Fruit fly (Drosophila melanogaster) whole organism, embryonic: ENCODE results near the gene kin17.
A peak's percentile ranks its signal among the peaks of the same experiment; 100 is the strongest.

Experiments
- CG10267 ChIP-seq: fragments of 200-800 bp; sonication (Bioruptor generic); optimal IDR thresholded peaks from 2 replicates; lab custom pipeline; 2018; ENCODE audit warnings: missing biosample characterization, mild to moderate bottlenecking, missing genetic modification characterization, moderate library complexity
- CG10431 ChIP-seq: fragments of 200-800 bp; sonication (Bioruptor generic); optimal IDR thresholded peaks from 3 replicates; lab custom pipeline; 2018; ENCODE audit warnings: missing biosample characterization, mild to moderate bottlenecking, missing genetic modification characterization
- CG12391 ChIP-seq: fragments of 200-800 bp; sonication (Bioruptor generic); optimal IDR thresholded peaks from 3 replicates; lab custom pipeline; 2018; ENCODE audit warnings: missing biosample characterization, mild to moderate bottlenecking, missing genetic modification characterization, moderate library complexity
- CG13123 ChIP-seq: fragments of 200-800 bp; sonication (Bioruptor generic); optimal IDR thresholded peaks from 2 replicates; lab custom pipeline; 2016; ENCODE audit warnings: missing biosample characterization, missing genetic modification characterization
- CG14014 ChIP-seq: fragments of 200-800 bp; sonication (Bioruptor generic); IDR thresholded peaks from 2 replicates; pipeline ENCODE4 v1.3.6; 2022; ENCODE audit warnings: missing biosample characterization, missing genetic modification characterization
- CG15601 ChIP-seq: fragments of 200-800 bp; sonication (Bioruptor generic); optimal IDR thresholded peaks from 3 replicates; lab custom pipeline; 2019; ENCODE audit warnings: missing biosample characterization, mild to moderate bottlenecking, missing genetic modification characterization, moderate library complexity
- CG1602 ChIP-seq: fragments of 200-800 bp; sonication (Bioruptor generic); optimal IDR thresholded peaks from 3 replicates; lab custom pipeline; 2016; ENCODE audit warnings: missing biosample characterization, missing genetic modification characterization
- CG16779 ChIP-seq: fragments of 200-800 bp; sonication (Bioruptor generic); IDR thresholded peaks from 2 replicates; pipeline ENCODE4 v1.3.6; 2022; ENCODE audit warnings: missing biosample characterization, missing genetic modification characterization
- CG16815 ChIP-seq: fragments of 200-800 bp; sonication (Bioruptor generic); optimal IDR thresholded peaks from 3 replicates; lab custom pipeline; 2017; ENCODE audit warnings: missing biosample characterization, mild to moderate bottlenecking, missing genetic modification characterization
- CG17568 ChIP-seq: fragments of 200-800 bp; sonication (Bioruptor generic); optimal IDR thresholded peaks from 2 replicates; lab custom pipeline; 2018; ENCODE audit warnings: missing biosample characterization, mild to moderate bottlenecking, missing genetic modification characterization, moderate library complexity
- CG17802 ChIP-seq: fragments of 200-800 bp; sonication (Bioruptor generic); optimal IDR thresholded peaks from 2 replicates; lab custom pipeline; 2018; ENCODE audit warnings: missing biosample characterization, mild to moderate bottlenecking, missing genetic modification characterization, moderate library complexity
- CG2202 ChIP-seq: fragments of 200-800 bp; sonication (Bioruptor generic); optimal IDR thresholded peaks from 2 replicates; lab custom pipeline; 2018; ENCODE audit warnings: missing biosample characterization, mild to moderate bottlenecking, missing genetic modification characterization
- CG31224 ChIP-seq: fragments of 200-800 bp; sonication (Bioruptor generic); IDR thresholded peaks from 2 replicates; pipeline ENCODE4 v1.3.6; 2022; ENCODE audit warnings: missing biosample characterization, missing genetic modification characterization
- CG3163 ChIP-seq: fragments of 200-800 bp; sonication (Bioruptor generic); optimal IDR thresholded peaks from 3 replicates; lab custom pipeline; 2016; ENCODE audit warnings: missing biosample characterization, missing genetic modification characterization
- CG4360 ChIP-seq: fragments of 200-800 bp; sonication (Bioruptor generic); IDR thresholded peaks from 2 replicates; pipeline ENCODE4 v1.3.6; 2022; ENCODE audit warnings: missing biosample characterization, missing genetic modification characterization
- CG43689 ChIP-seq: fragments of 200-800 bp; sonication (Bioruptor generic); IDR thresholded peaks from 2 replicates; pipeline ENCODE4 v1.3.6; 2022; ENCODE audit warnings: missing biosample characterization, missing genetic modification characterization
- CG4617 ChIP-seq: fragments of 200-800 bp; sonication (Bioruptor generic); optimal IDR thresholded peaks from 3 replicates; lab custom pipeline; 2016; ENCODE audit warnings: missing biosample characterization, missing genetic modification characterization, borderline replicate concordance
- CG5245 ChIP-seq: fragments of 200-800 bp; sonication (Bioruptor generic); optimal IDR thresholded peaks from 3 replicates; lab custom pipeline; 2016; ENCODE audit warnings: missing biosample characterization, missing genetic modification characterization
- CG6689 ChIP-seq: fragments of 200-800 bp; sonication (Bioruptor generic); IDR thresholded peaks from 2 replicates; pipeline ENCODE4 v1.3.6; 2022; ENCODE audit warnings: missing biosample characterization, missing genetic modification characterization
- CG7271 ChIP-seq: fragments of 200-800 bp; sonication (Bioruptor generic); optimal IDR thresholded peaks from 2 replicates; lab custom pipeline; 2018; ENCODE audit warnings: missing biosample characterization, mild to moderate bottlenecking, missing genetic modification characterization, moderate library complexity
- CG7839 ChIP-seq: fragments of 200-800 bp; sonication (Bioruptor generic); optimal IDR thresholded peaks from 3 replicates; lab custom pipeline; 2018; ENCODE audit warnings: missing biosample characterization, mild to moderate bottlenecking, missing genetic modification characterization, moderate library complexity
- CG8478 ChIP-seq: fragments of >200 bp; optimal IDR thresholded peaks from 2 replicates; lab custom pipeline; 2018
- CG9215 ChIP-seq: fragments of 200-800 bp; sonication (Bioruptor generic); IDR thresholded peaks from 2 replicates; pipeline ENCODE4 v1.3.6; 2022; ENCODE audit warnings: missing biosample characterization, missing genetic modification characterization
- CoRest ChIP-seq: fragments of 200-800 bp; sonication (Bioruptor generic); optimal IDR thresholded peaks from 3 replicates; lab custom pipeline; 2018; ENCODE audit warnings: missing biosample characterization, mild to moderate bottlenecking, missing genetic modification characterization, moderate library complexity
- Gsc ChIP-seq: fragments of 200-800 bp; sonication (Bioruptor generic); IDR thresholded peaks from 2 replicates; pipeline ENCODE4 v1.3.6; 2022; ENCODE audit warnings: missing biosample characterization, missing genetic modification characterization
- Hand ChIP-seq: fragments of 200-800 bp; sonication (Bioruptor generic); optimal IDR thresholded peaks from 2 replicates; lab custom pipeline; 2017; ENCODE audit warnings: mild to moderate bottlenecking, missing biosample characterization, missing genetic modification reagents, missing genetic modification characterization
- Hr3 ChIP-seq: fragments of 200-800 bp; sonication (Bioruptor generic); optimal IDR thresholded peaks from 3 replicates; lab custom pipeline; 2016; ENCODE audit warnings: missing biosample characterization, missing genetic modification characterization
- Max ChIP-seq: fragments of 200-800 bp; sonication (Bioruptor generic); optimal IDR thresholded peaks from 2 replicates; lab custom pipeline; 2016; ENCODE audit warnings: missing biosample characterization, mild to moderate bottlenecking, missing genetic modification characterization
- Nf-YB ChIP-seq: fragments of 200-800 bp; sonication (Bioruptor generic); optimal IDR thresholded peaks from 3 replicates; lab custom pipeline; 2019; ENCODE audit warnings: missing biosample characterization, mild to moderate bottlenecking, missing genetic modification characterization, moderate library complexity
- Side ChIP-seq: fragments of 200-800 bp; sonication (Bioruptor generic); optimal IDR thresholded peaks from 2 replicates; lab custom pipeline; 2016; ENCODE audit warnings: missing biosample characterization, missing genetic modification characterization
- Sry-β ChIP-seq: fragments of 200-800 bp; sonication (Bioruptor generic); optimal IDR thresholded peaks from 2 replicates; lab custom pipeline; 2018; ENCODE audit warnings: missing biosample characterization, mild to moderate bottlenecking, missing genetic modification characterization, moderate library complexity
- Sry-δ ChIP-seq: fragments of 200-800 bp; sonication (Bioruptor generic); optimal IDR thresholded peaks from 2 replicates; lab custom pipeline; 2016; ENCODE audit warnings: missing biosample characterization, missing genetic modification characterization
- Vsx1 ChIP-seq: fragments of 200-800 bp; sonication (Bioruptor generic); optimal IDR thresholded peaks from 2 replicates; lab custom pipeline; 2017; ENCODE audit warnings: missing biosample characterization, mild to moderate bottlenecking, missing genetic modification characterization, missing genetic modification reagents
- bcd ChIP-seq: fragments of 200-800 bp; sonication (Bioruptor generic); optimal IDR thresholded peaks from 2 replicates; lab custom pipeline; 2017; ENCODE audit warnings: missing biosample characterization, mild to moderate bottlenecking, missing genetic modification characterization
- bsh ChIP-seq, 2 experiments: fragments of 200-800 bp; sonication (Bioruptor generic); optimal IDR thresholded peaks; 2 replicates each; lab custom pipeline; 2017 to 2018; ENCODE audit warnings: mild to moderate bottlenecking in 2 of 2, missing biosample characterization in 2 of 2, missing genetic modification characterization in 2 of 2, moderate library complexity in 1 of 2
- eve ChIP-seq, 2 experiments: fragments of >200 bp; optimal IDR thresholded peaks; 2 replicates each; lab custom pipeline; 2017; ENCODE audit warnings: missing biosample characterization in 2 of 2, missing genetic modification characterization in 2 of 2
- ftz-f1 ChIP-seq: fragments of 200-800 bp; sonication (Bioruptor generic); optimal IDR thresholded peaks from 2 replicates; lab custom pipeline; 2016; ENCODE audit warnings: missing biosample characterization, missing genetic modification characterization
- grn ChIP-seq: fragments of 200-800 bp; sonication (Bioruptor generic); optimal IDR thresholded peaks from 3 replicates; lab custom pipeline; 2017; ENCODE audit warnings: missing biosample characterization, missing genetic modification characterization
- gsb-n ChIP-seq: fragments of 200-800 bp; sonication (Bioruptor generic); optimal IDR thresholded peaks from 3 replicates; lab custom pipeline; 2018; ENCODE audit warnings: missing biosample characterization, mild to moderate bottlenecking, missing genetic modification characterization
- hbn ChIP-seq: fragments of 200-800 bp; sonication (Bioruptor generic); IDR thresholded peaks from 2 replicates; pipeline ENCODE4 v1.3.6; 2022; ENCODE audit warnings: missing biosample characterization, missing genetic modification characterization; ENCODE audit not compliant: partially characterized antibody
- nerfin-2 ChIP-seq: fragments of 200-800 bp; sonication (Bioruptor generic); IDR thresholded peaks from 2 replicates; pipeline ENCODE4 v1.3.6; 2022; ENCODE audit warnings: missing biosample characterization, missing genetic modification characterization; ENCODE audit not compliant: partially characterized antibody
- nmo ChIP-seq: fragments of 200-800 bp; sonication (Bioruptor generic); optimal IDR thresholded peaks from 2 replicates; lab custom pipeline; 2018; ENCODE audit warnings: missing biosample characterization, mild to moderate bottlenecking, missing genetic modification characterization, moderate library complexity
- pho ChIP-seq: fragments of 200-800 bp; sonication (Bioruptor generic); optimal IDR thresholded peaks from 2 replicates; lab custom pipeline; 2016; ENCODE audit warnings: missing biosample characterization, missing genetic modification characterization
- pzg ChIP-seq: fragments of 200-800 bp; sonication (Bioruptor generic); optimal IDR thresholded peaks from 3 replicates; lab custom pipeline; 2018; ENCODE audit warnings: missing biosample characterization, mild to moderate bottlenecking, missing genetic modification characterization, moderate library complexity
- ranshi ChIP-seq: fragments of 200-800 bp; sonication (Bioruptor generic); IDR thresholded peaks from 2 replicates; pipeline ENCODE4 v1.3.6; 2022; ENCODE audit warnings: missing biosample characterization, missing genetic modification characterization
- repo ChIP-seq: fragments of 200-800 bp; sonication (Bioruptor generic); optimal IDR thresholded peaks from 2 replicates; lab custom pipeline; 2016; ENCODE audit warnings: missing biosample characterization, missing genetic modification characterization
- sim ChIP-seq: fragments of 200-800 bp; sonication (Bioruptor generic); IDR thresholded peaks from 2 replicates; pipeline ENCODE4 v1.3.6; 2022; ENCODE audit warnings: missing biosample characterization, missing genetic modification characterization
- sima ChIP-seq: fragments of 200-800 bp; sonication (Bioruptor generic); optimal IDR thresholded peaks from 2 replicates; lab custom pipeline; 2016; ENCODE audit warnings: missing biosample characterization, missing genetic modification characterization
- slou ChIP-seq: fragments of 200-800 bp; sonication (Bioruptor generic); optimal IDR thresholded peaks from 3 replicates; lab custom pipeline; 2016; ENCODE audit warnings: missing biosample characterization, missing genetic modification characterization
- slp2 ChIP-seq: fragments of 200-800 bp; sonication (Bioruptor generic); optimal IDR thresholded peaks from 2 replicates; lab custom pipeline; 2016; ENCODE audit warnings: missing biosample characterization, missing genetic modification characterization
- sna ChIP-seq: fragments of 200-800 bp; sonication (Bioruptor generic); IDR thresholded peaks from 2 replicates; pipeline ENCODE4 v1.3.6; 2022; ENCODE audit warnings: missing biosample characterization, missing genetic modification characterization; ENCODE audit not compliant: partially characterized antibody
- vnd ChIP-seq: fragments of 200-800 bp; sonication (Bioruptor generic); IDR thresholded peaks from 3 replicates; pipeline ENCODE4 v1.3.6; 2022; ENCODE audit warnings: missing biosample characterization, missing genetic modification characterization; ENCODE audit not compliant: partially characterized antibody

Gene kin17

DNA sequence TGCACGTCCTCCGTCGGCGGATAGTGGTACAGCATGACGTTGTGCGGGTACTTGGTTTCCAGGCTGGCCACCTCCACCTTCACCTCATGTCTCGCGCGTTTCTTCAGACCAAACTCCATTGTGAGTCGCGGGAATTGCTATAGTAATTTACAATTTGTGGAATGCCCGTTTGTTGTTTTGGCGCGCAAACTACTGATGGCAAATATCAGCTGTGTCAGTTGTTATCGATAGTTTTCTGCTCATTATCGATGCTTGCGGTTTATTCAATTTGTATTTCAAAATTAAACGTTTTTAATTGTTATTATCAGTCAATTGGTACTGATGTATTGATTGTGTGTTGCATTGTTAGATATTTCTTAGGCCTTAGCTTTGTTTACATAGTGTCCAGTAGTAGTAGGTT, 4.8 kb downstream of the kin17 start, which contains the start of gene Prim2 (continued):
- no peak for TF ChIP-seq sim (GFP tag; lab: Robert Waterston, UW)
- no peak for TF ChIP-seq CG4617 (GFP tag; lab: Kevin White, UChicago)
- no peak for TF ChIP-seq CG16815 (GFP tag; lab: Kevin White, UChicago)
- TF ChIP-seq Nf-YB (GFP tag; lab: Kevin White, UChicago), result no peak
- no peak for TF ChIP-seq CoRest (tag; lab: Kevin White, UChicago)
- no peak for TF ChIP-seq CG5245
- TF ChIP-seq ranshi, result no peak
- TF ChIP-seq CG7271 (tag; lab: Kevin White, UChicago), result no peak
- TF ChIP-seq CG31224, result no peak
- peak; percentile 21 for TF ChIP-seq CG10267
- TF ChIP-seq nerfin-2 (GFP tag; lab: Robert Waterston, UW), result no peak
- TF ChIP-seq CG12391, result no peak
- TF ChIP-seq pho (GFP tag; lab: Kevin White, UChicago), result no peak
- no peak for TF ChIP-seq CG10431
- TF ChIP-seq CG43689 (GFP tag; lab: Robert Waterston, UW), result no peak
- no peak for TF ChIP-seq CG13123 (GFP tag; lab: Kevin White, UChicago)
- TF ChIP-seq Sry-β (GFP tag; lab: Kevin White, UChicago), result no peak
- TF ChIP-seq Gsc (GFP tag; lab: Robert Waterston, UW), result no peak
- TF ChIP-seq pzg (GFP tag; lab: Kevin White, UChicago), result peak; percentile 58
- TF ChIP-seq eve (GFP tag; optimal IDR thresholded peaks at IDR 0.05; lab: Kevin White, UChicago), result no peak
- no peak for TF ChIP-seq CG17802 (tag; lab: Kevin White, UChicago)
- no peak for TF ChIP-seq CG8478 (lab: Kevin White, UChicago)
- TF ChIP-seq Vsx1 (GFP tag; lab: Kevin White, UChicago), result no peak
- no peak for TF ChIP-seq CG16779 (GFP tag; lab: Robert Waterston, UW)
- TF ChIP-seq vnd (GFP tag; lab: Robert Waterston, UW), result peak; percentile 34; the same call in 1 of the 3 replicates
- no peak for TF ChIP-seq CG9215 (GFP tag; lab: Robert Waterston, UW)
- TF ChIP-seq bsh (GFP tag; optimal IDR thresholded peaks at IDR 0.05; lab: Kevin White, UChicago), result no peak
- no peak for TF ChIP-seq Hr3
- TF ChIP-seq slou, result no peak
- no peak for TF ChIP-seq Max (GFP tag; lab: Kevin White, UChicago)
- no peak for TF ChIP-seq grn (GFP tag; lab: Kevin White, UChicago)
- no peak for TF ChIP-seq CG14014 (GFP tag; lab: Robert Waterston, UW)
- no peak for TF ChIP-seq Hand (GFP tag; lab: Kevin White, UChicago)
- no peak for TF ChIP-seq bcd (GFP tag; lab: Kevin White, UChicago)
- TF ChIP-seq CG15601 (tag; lab: Kevin White, UChicago), result no peak
- TF ChIP-seq nmo (GFP tag; lab: Kevin White, UChicago), result no peak
- TF ChIP-seq gsb-n (tag; lab: Kevin White, UChicago), result no peak
- no peak for TF ChIP-seq ftz-f1 (GFP tag; lab: Kevin White, UChicago)
- TF ChIP-seq CG17568 (GFP tag; lab: Kevin White, UChicago), result no peak
- TF ChIP-seq hbn (GFP tag; lab: Robert Waterston, UW), result peak; percentile 54
- TF ChIP-seq CG2202 (tag; lab: Kevin White, UChicago), result no peak
- no peak for TF ChIP-seq sima (GFP tag; lab: Kevin White, UChicago)
- no peak for TF ChIP-seq CG4360 (GFP tag; lab: Robert Waterston, UW)
- peak; percentile 69 for TF ChIP-seq sna
- no peak for TF ChIP-seq CG1602 (GFP tag; lab: Kevin White, UChicago)
- no peak for TF ChIP-seq slp2 (GFP tag; lab: Kevin White, UChicago)
- TF ChIP-seq Side (GFP tag; lab: Kevin White, UChicago), result no peak
- no peak for TF ChIP-seq CG7839 (tag; lab: Kevin White, UChicago)
- TF ChIP-seq Sry-δ, result peak; percentile 88
- no peak for TF ChIP-seq CG3163 (GFP tag; lab: Kevin White, UChicago)
- TF ChIP-seq CG6689 (GFP tag; lab: Robert Waterston, UW), result no peak
- TF ChIP-seq repo (GFP tag; lab: Kevin White, UChicago), result no peak
